Worm (Caenorhabditis elegans): ENCODE results near the gene lido-11.

DNA sequence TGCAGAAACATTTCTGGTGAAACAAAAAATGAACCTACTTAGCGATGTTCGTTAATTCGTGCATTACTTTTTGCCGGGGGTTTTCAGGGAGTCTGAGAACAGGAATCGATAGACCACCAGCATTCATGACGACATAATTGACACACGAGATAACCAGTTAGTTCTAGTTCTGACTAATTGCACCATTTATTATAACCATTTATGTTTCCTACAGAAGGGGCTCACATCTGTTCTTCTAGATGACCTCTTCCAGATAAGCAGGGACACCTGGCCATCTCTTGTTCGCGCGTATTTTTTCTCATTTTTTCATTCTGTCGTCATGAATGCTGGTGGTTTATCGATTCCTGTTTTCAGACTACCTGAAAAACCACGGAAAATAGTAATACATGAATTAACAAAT lies 4.6 kb downstream of the lido-11 start, which contains the start of gene sdz-5:
- no peak for TF ChIP-seq fkh-10 (GFP tag; optimal IDR thresholded peaks at IDR 0.05)
- no peak for TF ChIP-seq ztf-4 (tag; optimal IDR thresholded peaks at IDR 0.05)
- no peak for TF ChIP-seq zag-1 (tag; optimal IDR thresholded peaks at IDR 0.05)
- no peak for TF ChIP-seq nhr-28 (tag; optimal IDR thresholded peaks at IDR 0.05)
- no peak for TF ChIP-seq unc-62 (GFP tag; optimal IDR thresholded peaks at IDR 0.05)
- TF ChIP-seq ama-1 (optimal IDR thresholded peaks at IDR 0.05), result no peak
- no peak for TF ChIP-seq elt-3 (tag; optimal IDR thresholded peaks at IDR 0.05)
- TF ChIP-seq aly-2 (tag; optimal IDR thresholded peaks at IDR 0.05), result no peak
- TF ChIP-seq nhr-76 (tag; optimal IDR thresholded peaks at IDR 0.05), result no peak
- no peak for TF ChIP-seq mdl-1 (tag; optimal IDR thresholded peaks at IDR 0.05)
